Fruit fly (Drosophila melanogaster): Measurements from ENCODE around the gene mas.

Gene mas

DNA sequence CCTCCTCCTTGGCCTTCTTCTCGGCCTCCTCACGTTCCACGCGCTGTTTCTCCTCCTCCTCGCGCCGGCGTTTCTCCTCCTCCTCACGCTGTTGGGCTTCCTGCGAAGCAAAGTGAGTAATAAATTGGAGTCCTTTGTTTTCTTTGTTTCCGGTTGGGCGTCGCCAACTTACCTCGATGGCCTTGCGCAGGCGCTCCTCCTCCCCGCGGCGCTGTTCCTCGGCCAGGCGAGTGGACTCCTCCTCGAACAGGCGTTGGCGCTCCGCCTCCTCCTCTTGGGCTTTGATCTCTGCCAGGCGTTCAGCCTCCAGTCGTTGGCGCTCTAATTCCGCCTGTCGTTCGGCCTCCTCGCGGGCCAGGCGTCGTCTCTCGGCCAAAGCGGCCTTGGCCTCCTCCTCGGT is 41.6 kb downstream of the mas start:
- TF ChIP-seq noc (tag; optimal IDR thresholded peaks at IDR 0.05): no peak

DNA sequence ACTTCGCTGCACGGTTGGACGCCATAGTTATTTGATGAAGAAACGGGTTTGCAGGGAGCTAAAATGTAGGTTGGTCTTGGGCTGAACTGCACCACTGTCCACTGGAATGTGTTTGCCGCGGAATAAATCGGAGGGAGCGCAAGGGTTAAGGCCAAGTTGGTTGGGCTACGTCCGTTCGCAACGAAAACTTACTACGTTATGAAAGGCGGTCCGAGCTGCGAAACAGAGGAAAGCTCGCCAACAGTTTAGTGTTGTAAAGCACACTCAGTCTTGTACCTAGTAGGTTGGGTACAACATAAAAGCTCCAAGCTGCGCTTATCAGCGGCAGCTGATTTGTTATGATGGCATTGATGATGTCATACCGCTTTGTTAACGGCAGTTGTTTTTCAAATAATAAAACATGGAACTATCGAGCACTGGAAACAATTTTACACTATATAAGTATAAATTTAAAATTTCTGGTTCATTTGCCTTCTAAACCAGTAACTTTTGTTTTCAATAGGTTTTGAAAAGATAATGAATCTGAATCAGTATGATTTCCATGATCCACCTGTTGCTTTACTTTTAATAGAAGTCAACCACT is 45.0 kb downstream of the mas start, which contains the start of gene Chd64:
Gene Chd64, minus strand, starts transcription at position 204 of the 583 bp plus-strand sequence.
- TF ChIP-seq noc (tag; optimal IDR thresholded peaks at IDR 0.05): peak; percentile 39

DNA sequence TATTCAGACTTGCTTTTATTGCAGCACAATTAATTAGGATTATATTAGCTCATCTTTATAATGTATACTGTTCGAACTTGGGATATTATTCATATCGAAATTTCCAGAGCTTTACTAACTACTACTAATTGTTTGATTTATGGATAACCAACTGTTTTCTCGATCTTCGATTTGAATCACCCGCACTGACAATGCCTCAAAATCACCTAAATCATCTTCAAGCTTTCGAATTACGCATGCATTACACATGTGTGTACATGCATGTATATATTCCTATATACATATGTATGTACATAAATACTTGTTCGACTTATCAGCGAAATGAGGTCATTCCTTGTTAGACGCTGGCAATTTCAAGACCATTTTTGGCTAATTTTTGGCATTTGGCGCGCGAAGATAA is 45.7 kb downstream of the mas start:
- TF ChIP-seq noc (tag; optimal IDR thresholded peaks at IDR 0.05): no peak

DNA sequence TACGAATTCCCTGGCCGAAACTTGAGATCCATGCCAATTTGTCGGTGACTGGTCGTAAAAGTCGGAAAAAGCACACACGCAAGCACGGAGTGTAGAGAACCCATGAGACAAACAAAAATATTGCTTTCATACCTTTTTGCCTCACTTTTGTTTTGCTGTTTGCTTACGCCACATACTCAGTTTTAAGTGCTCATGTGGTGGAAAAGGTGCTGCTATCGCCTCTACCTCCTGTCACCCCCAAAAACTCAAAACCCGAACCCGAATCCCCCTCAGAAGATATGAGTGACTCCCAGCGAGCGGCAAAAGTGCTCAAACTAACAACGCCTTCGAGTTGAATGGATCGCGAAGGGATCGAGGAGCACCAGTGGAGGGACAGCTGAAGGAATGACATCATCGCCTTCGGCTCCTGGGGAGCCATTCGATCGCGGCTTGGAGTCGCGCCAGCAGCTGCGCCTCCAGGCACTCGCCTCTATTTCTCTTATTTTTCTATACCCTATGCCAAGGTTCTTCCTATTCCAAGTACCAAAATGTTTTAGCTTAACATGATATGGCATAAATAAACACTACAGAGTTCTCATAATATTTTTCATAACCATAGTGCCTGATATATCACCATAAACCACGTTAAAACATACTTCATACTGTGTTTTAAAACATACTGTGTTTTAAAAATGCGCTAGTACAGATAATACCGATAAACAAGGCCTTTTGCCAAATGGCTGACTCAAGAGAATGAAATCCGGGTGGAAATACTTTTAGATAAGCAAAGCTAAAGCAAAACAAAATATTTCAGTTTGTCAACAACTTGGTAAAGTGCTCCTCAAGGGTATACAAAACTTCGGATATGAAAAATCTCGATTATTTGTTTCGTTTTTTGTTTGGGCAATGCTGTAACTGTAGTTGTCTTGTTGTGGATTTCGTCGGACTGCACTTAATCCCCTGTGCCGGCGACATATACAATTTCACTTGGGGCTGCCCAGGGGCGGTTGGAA is 46.6 kb downstream of the mas start:
- no peak for TF ChIP-seq noc (tag; optimal IDR thresholded peaks at IDR 0.05)

DNA sequence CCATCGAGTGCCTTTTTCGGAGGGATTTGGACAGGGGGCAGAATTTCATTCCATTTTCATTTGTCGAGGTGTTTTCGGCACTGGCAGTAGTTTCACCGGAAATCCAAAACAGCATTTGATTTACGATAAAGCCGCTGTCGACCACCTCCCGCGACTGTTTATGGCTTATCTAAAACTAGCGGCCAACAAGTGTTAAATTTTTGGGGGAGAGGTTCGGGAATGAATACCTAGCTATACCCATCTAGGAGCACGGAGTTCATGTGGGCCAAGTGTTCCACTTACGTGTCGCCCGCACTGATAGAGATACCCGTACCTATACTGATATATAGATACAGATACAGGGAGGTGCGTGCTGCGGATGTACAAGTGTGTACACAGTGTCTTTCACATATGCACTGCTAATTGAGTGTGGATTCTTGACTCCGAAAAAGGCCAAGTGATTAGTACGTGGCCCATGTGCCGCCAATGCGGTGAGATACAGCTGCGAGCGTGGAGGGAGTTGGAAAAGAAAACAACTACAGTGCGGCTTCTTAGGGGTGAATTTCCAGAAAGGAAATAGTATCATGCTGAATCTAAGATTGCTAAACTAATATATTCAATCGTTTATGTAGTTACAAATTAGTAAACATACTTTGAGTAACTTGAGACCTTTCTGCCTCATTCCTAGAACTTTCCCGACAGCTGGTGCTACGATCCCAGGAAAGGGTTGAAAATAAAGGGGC is 47.5 kb downstream of the mas start:
- TF ChIP-seq noc (tag; optimal IDR thresholded peaks at IDR 0.05): no peak

DNA sequence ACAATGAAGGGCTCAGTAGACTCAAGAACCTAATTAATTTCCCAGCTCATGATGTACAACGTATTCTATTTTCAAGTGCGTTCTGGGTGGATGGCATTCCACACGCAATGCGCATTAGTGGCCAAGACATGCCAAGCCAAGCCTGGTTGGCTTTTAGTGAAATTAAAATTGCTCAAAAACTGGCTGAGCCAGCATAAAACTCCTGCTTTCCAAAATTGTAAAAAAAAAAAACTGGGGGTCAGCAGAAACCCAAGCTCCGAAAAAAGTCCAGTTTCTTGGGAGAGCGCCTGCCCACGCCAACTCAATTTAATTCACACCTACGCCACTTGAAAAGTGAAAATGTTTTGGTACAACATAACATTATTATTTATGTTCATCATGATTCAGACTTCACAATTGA is 48.9 kb downstream of the mas start:
- no peak for TF ChIP-seq noc (tag; optimal IDR thresholded peaks at IDR 0.05)

DNA sequence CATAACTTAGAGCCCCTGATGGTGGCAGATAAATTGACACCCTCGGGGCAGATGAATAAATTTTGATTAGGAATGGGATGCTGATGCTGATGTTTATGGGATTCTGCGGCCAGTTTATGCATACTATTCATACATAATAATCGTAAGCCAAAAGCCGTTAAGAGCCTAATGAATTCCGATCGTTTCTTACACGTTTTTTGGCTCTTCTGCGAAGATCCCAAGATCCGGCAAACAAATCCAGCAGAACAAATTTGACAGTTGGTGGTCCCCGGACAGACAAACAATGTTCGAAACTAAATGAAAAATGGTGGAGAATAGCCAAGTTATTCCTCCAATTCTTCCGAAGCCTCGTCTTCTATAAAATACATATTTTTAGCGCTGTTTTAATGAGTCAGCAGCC is 49.8 kb downstream of the mas start:
- peak; percentile 33 for TF ChIP-seq noc (tag; optimal IDR thresholded peaks at IDR 0.05)

DNA sequence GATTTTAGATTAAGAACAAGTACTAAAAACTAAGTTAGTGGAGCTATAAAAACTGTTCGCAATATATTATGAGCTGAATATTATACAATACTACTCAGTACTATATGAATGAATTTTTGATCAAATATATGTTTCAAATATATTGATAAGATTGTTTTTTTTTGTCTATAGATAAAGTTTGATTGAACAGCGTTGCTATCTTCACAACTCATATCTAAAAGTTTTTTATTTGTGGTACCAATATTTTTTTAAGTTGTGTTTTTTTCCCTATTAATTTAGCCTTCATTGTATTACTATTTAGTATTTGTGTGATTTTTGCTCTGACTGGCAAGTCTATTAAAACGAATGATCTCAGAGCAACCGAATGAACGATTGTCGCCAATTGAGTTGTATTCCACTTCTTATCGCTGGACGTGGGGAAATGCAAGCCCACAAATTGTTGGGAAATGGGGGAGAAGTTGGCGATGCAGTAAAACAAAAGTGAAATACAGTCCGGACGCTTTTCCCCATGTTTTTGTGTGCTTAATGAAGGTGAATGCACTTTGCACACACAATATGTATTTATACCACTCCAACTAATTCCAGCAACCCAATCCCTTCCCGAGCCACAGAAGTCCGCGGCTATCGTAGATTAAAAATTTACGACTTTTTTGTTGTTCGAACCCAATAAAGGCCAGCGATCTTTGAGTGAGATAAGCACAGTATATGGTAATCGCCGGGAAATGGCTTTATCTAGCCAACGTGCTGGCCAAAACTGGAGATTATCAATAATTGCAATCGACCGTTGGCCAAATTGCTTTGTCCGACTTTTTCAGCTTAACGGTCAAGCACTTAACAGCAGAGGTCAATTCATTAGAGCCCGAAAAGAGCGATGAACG is 50.5 kb downstream of the mas start:
- peak; percentile 89 for TF ChIP-seq noc (tag; optimal IDR thresholded peaks at IDR 0.05)

DNA sequence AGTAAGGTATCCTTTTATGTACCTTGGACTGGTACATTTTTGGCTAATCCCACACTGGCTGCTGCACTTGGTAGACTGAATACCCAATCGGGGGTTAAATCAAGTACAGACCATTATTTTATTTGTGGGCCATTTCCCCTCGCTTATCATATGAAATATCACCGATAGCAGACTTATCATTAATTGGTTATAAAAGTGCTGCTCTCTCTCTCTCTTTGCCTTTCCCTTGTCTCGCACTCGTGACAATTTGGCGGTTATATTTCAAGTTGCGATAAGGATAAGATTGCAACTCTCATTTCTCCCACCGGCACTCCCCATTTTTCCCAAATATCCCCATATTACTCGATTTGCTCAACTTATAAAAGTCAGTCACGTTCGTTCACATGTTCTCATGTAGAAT is 51.6 kb downstream of the mas start:
- no peak for TF ChIP-seq noc (tag; optimal IDR thresholded peaks at IDR 0.05)

DNA sequence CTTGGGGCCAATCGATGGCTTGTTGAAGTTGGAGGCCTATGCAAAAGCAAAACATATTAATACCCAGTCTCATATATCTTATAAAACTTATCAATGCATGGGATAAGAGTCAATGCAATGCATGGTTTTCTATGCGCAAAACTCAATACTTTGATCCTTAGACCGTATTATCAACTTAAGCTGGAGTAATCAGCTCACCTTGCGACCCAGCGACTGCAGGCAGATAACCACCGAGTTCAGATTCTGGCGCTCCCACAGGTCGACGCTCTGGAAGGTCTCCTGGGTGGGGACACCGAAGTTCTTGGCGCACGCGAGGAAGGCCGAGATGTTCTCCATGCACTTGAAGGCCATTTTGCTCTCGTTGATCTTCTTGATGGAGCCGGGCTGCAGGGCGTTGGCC is 52.2 kb downstream of the mas start:
- no peak for TF ChIP-seq noc (tag; optimal IDR thresholded peaks at IDR 0.05)

DNA sequence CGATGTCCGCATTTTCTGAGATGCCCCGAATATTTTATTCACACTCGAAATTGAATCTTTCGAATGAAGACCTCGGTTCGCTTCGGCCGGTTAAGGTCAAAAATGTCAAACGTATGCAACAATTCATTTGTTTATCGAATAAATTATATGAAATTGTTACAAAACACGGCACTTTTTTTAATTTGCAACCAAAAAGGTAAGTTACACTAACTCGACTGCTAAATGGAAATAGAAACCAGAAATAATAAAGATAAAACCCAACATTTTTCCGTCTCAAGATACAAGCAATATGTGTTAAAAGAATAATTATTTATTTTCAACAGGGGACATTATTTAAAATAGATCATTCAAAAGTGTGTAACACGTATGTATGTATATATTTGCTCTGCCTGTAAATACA is 53.3 kb downstream of the mas start:
- TF ChIP-seq noc (tag; optimal IDR thresholded peaks at IDR 0.05): no peak
